Fruit fly (Drosophila melanogaster) whole organism, embryonic: ENCODE results near the gene CG31360.
A peak's percentile ranks its signal among the peaks of the same experiment; 100 is the strongest.

Experiments
- Asciz ChIP-seq: fragments of 200-800 bp; sonication (Bioruptor generic); optimal IDR thresholded peaks from 2 replicates; lab custom pipeline; 2017; ENCODE audit warnings: missing biosample characterization, mild to moderate bottlenecking, missing genetic modification characterization, missing genetic modification reagents
- Bgb ChIP-seq: fragments of 200-800 bp; sonication (Bioruptor generic); IDR thresholded peaks from 2 replicates; pipeline ENCODE4 v1.3.6; 2022; ENCODE audit warnings: missing biosample characterization, missing genetic modification characterization; ENCODE audit not compliant: partially characterized antibody
- C15 ChIP-seq: fragments of 200-800 bp; sonication (Bioruptor generic); IDR thresholded peaks from 3 replicates; pipeline ENCODE4 v1.3.6; 2022; ENCODE audit warnings: missing biosample characterization, missing genetic modification characterization
- CG10209 ChIP-seq: fragments of 200-800 bp; sonication (Bioruptor generic); optimal IDR thresholded peaks from 3 replicates; lab custom pipeline; 2017; ENCODE audit warnings: missing biosample characterization, mild to moderate bottlenecking, missing genetic modification characterization, missing genetic modification reagents
- CG11093 ChIP-seq: fragments of 200-800 bp; sonication (Bioruptor generic); IDR thresholded peaks from 3 replicates; pipeline ENCODE4 v1.3.6; 2022; ENCODE audit warnings: missing biosample characterization, missing genetic modification characterization
- CG15073 ChIP-seq: fragments of 200-800 bp; sonication (Bioruptor generic); optimal IDR thresholded peaks from 2 replicates; lab custom pipeline; 2016; ENCODE audit warnings: missing biosample characterization, missing genetic modification characterization
- CG15479 ChIP-seq: fragments of 200-800 bp; sonication (Bioruptor generic); optimal IDR thresholded peaks from 3 replicates; lab custom pipeline; 2019; ENCODE audit warnings: missing biosample characterization, mild to moderate bottlenecking, missing genetic modification characterization, moderate library complexity
- CG17186 ChIP-seq: fragments of 200-800 bp; sonication (Bioruptor generic); optimal IDR thresholded peaks from 3 replicates; lab custom pipeline; 2017; ENCODE audit warnings: missing biosample characterization, missing genetic modification reagents, missing genetic modification characterization
- CG17912 ChIP-seq: fragments of 200-800 bp; sonication (Bioruptor generic); optimal IDR thresholded peaks from 2 replicates; lab custom pipeline; 2018; ENCODE audit warnings: missing biosample characterization, mild to moderate bottlenecking, missing genetic modification characterization
- CG1832 ChIP-seq: fragments of 200-800 bp; sonication (Bioruptor generic); optimal IDR thresholded peaks from 2 replicates; lab custom pipeline; 2017; ENCODE audit warnings: missing biosample characterization, mild to moderate bottlenecking, missing genetic modification characterization, inconsistent platforms
- CG18599 ChIP-seq: fragments of 200-800 bp; sonication (Bioruptor generic); optimal IDR thresholded peaks from 3 replicates; lab custom pipeline; 2017; ENCODE audit warnings: missing biosample characterization, missing genetic modification characterization, mild to moderate bottlenecking, moderate library complexity, missing genetic modification reagents
- CG31441 ChIP-seq: fragments of 200-800 bp; sonication (Bioruptor generic); IDR thresholded peaks from 2 replicates; pipeline ENCODE4 v1.3.6; 2022; ENCODE audit warnings: missing biosample characterization, missing genetic modification characterization
- CG32767 ChIP-seq: fragments of 200-800 bp; sonication (Bioruptor generic); IDR thresholded peaks from 2 replicates; pipeline ENCODE4 v1.3.6; 2022; ENCODE audit warnings: missing biosample characterization, missing genetic modification characterization
- CG34224 ChIP-seq: fragments of 200-800 bp; sonication (Bioruptor generic); IDR thresholded peaks from 3 replicates; pipeline ENCODE4 v1.3.6; 2022; ENCODE audit warnings: missing biosample characterization, missing genetic modification characterization; ENCODE audit not compliant: partially characterized antibody
- CG4424 ChIP-seq: fragments of 200-800 bp; sonication (Bioruptor generic); optimal IDR thresholded peaks from 3 replicates; lab custom pipeline; 2016; ENCODE audit warnings: missing biosample characterization, missing genetic modification characterization
- CG6254 ChIP-seq: fragments of 200-800 bp; sonication (Bioruptor generic); optimal IDR thresholded peaks from 3 replicates; lab custom pipeline; 2017; ENCODE audit warnings: mild to moderate bottlenecking, missing biosample characterization, missing genetic modification reagents, missing genetic modification characterization
- CG6689 ChIP-seq: fragments of 200-800 bp; sonication (Bioruptor generic); IDR thresholded peaks from 2 replicates; pipeline ENCODE4 v1.3.6; 2022; ENCODE audit warnings: missing biosample characterization, missing genetic modification characterization
- Dfd ChIP-seq, 2 experiments: fragments of >200 bp; optimal IDR thresholded peaks; 2 replicates each; lab custom pipeline; 2017; ENCODE audit warnings: missing biosample characterization in 2 of 2, missing genetic modification characterization in 2 of 2
- Doc3 ChIP-seq: fragments of 200-800 bp; sonication (Bioruptor generic); IDR thresholded peaks from 3 replicates; pipeline ENCODE4 v1.3.6; 2022; ENCODE audit warnings: missing biosample characterization, missing genetic modification characterization; ENCODE audit not compliant: partially characterized antibody
- E2f1 ChIP-seq: fragments of 200-800 bp; sonication (Bioruptor generic); IDR thresholded peaks from 2 replicates; pipeline ENCODE4 v1.3.6; 2022; ENCODE audit warnings: missing biosample characterization, missing genetic modification characterization
- HLH4C ChIP-seq: fragments of 200-800 bp; sonication (Bioruptor generic); IDR thresholded peaks from 3 replicates; pipeline ENCODE4 v1.3.6; 2022; ENCODE audit warnings: missing biosample characterization, missing genetic modification characterization; ENCODE audit not compliant: partially characterized antibody
- Jarid2 ChIP-seq: fragments of 200-800 bp; sonication (Bioruptor generic); optimal IDR thresholded peaks from 3 replicates; lab custom pipeline; 2017; ENCODE audit warnings: mild to moderate bottlenecking, missing biosample characterization, missing genetic modification reagents, missing genetic modification characterization
- Med ChIP-seq: fragments of 200-800 bp; sonication (Bioruptor generic); peaks from one replicate; lab custom pipeline; 2016; ENCODE audit warnings: missing biosample characterization, missing genetic modification characterization, mild to moderate bottlenecking, inconsistent platforms, moderate library complexity
- Neu2 ChIP-seq: fragments of 200-800 bp; sonication (Bioruptor generic); optimal IDR thresholded peaks from 3 replicates; lab custom pipeline; 2016; ENCODE audit warnings: missing biosample characterization, missing genetic modification characterization, borderline replicate concordance
- Nf-YB ChIP-seq: fragments of 200-800 bp; sonication (Bioruptor generic); optimal IDR thresholded peaks from 3 replicates; lab custom pipeline; 2019; ENCODE audit warnings: missing biosample characterization, mild to moderate bottlenecking, missing genetic modification characterization, moderate library complexity
- Nf-YC ChIP-seq: fragments of 200-800 bp; optimal IDR thresholded peaks from 3 replicates; lab custom pipeline; 2019; ENCODE audit warnings: missing biosample characterization, mild to moderate bottlenecking, missing genetic modification characterization, moderate library complexity
- Ptx1 ChIP-seq: fragments of 200-800 bp; sonication (Bioruptor generic); IDR thresholded peaks from 2 replicates; pipeline ENCODE4 v1.3.6; 2022; ENCODE audit warnings: missing biosample characterization, missing genetic modification characterization
- amos ChIP-seq: fragments of 200-800 bp; sonication (Bioruptor generic); IDR thresholded peaks from 2 replicates; pipeline ENCODE4 v1.3.6; 2022; ENCODE audit warnings: missing biosample characterization, missing genetic modification characterization; ENCODE audit not compliant: partially characterized antibody
- ash1 ChIP-seq: fragments of 200-800 bp; sonication (Bioruptor generic); optimal IDR thresholded peaks from 2 replicates; lab custom pipeline; 2018; ENCODE audit warnings: missing biosample characterization, mild to moderate bottlenecking, missing genetic modification characterization
- cas ChIP-seq: fragments of 200-800 bp; sonication (Bioruptor generic); IDR thresholded peaks from 2 replicates; pipeline ENCODE4 v1.3.6; 2022; ENCODE audit warnings: missing biosample characterization, missing genetic modification characterization
- cato ChIP-seq: fragments of 200-800 bp; sonication (Bioruptor generic); optimal IDR thresholded peaks from 2 replicates; lab custom pipeline; 2016; ENCODE audit warnings: missing biosample characterization, missing genetic modification characterization, borderline replicate concordance
- crc ChIP-seq: fragments of 200-800 bp; sonication (Bioruptor generic); optimal IDR thresholded peaks from 2 replicates; lab custom pipeline; 2016; ENCODE audit warnings: missing biosample characterization, missing genetic modification characterization
- croc ChIP-seq: fragments of 200-800 bp; sonication (Bioruptor generic); conservative IDR thresholded peaks from 3 replicates; pipeline ENCODE4 v1.3.6; 2022; ENCODE audit warnings: missing biosample characterization, missing genetic modification characterization
- da ChIP-seq: fragments of 200-800 bp; sonication (Bioruptor generic); optimal IDR thresholded peaks from 2 replicates; lab custom pipeline; 2016; ENCODE audit warnings: missing biosample characterization, missing genetic modification characterization
- dan ChIP-seq: fragments of 200-800 bp; sonication (Bioruptor generic); IDR thresholded peaks from 2 replicates; pipeline ENCODE4 v1.3.6; 2022; ENCODE audit warnings: missing biosample characterization, missing genetic modification characterization
- dmrt99B ChIP-seq: fragments of 200-800 bp; sonication (Bioruptor generic); optimal IDR thresholded peaks from 2 replicates; lab custom pipeline; 2018; ENCODE audit warnings: missing biosample characterization, mild to moderate bottlenecking, missing genetic modification characterization, moderate library complexity
- gro ChIP-seq: fragments of 200-800 bp; sonication (Bioruptor generic); optimal IDR thresholded peaks from 2 replicates; lab custom pipeline; 2016; ENCODE audit warnings: missing biosample characterization, missing genetic modification characterization
- inv ChIP-seq: fragments of 200-800 bp; sonication (Bioruptor generic); IDR thresholded peaks from 2 replicates; pipeline ENCODE4 v1.3.6; 2022; ENCODE audit warnings: missing biosample characterization, missing genetic modification characterization; ENCODE audit not compliant: partially characterized antibody
- kay ChIP-seq: fragments of 200-800 bp; sonication (Bioruptor generic); optimal IDR thresholded peaks from 2 replicates; lab custom pipeline; 2016; ENCODE audit warnings: missing biosample characterization, missing genetic modification characterization
- onecut ChIP-seq: fragments of 200-800 bp; sonication (Bioruptor generic); IDR thresholded peaks from 2 replicates; pipeline ENCODE4 v1.3.6; 2022; ENCODE audit warnings: missing biosample characterization, missing genetic modification characterization
- pb ChIP-seq: fragments of 200-800 bp; sonication (Bioruptor generic); optimal IDR thresholded peaks from 3 replicates; lab custom pipeline; 2016; ENCODE audit warnings: missing biosample characterization, missing genetic modification characterization
- pfk ChIP-seq: fragments of 200-800 bp; sonication (Bioruptor generic); optimal IDR thresholded peaks from 2 replicates; lab custom pipeline; 2018; ENCODE audit warnings: missing biosample characterization, mild to moderate bottlenecking, missing genetic modification characterization, moderate library complexity
- phol ChIP-seq: fragments of 200-800 bp; sonication (Bioruptor generic); optimal IDR thresholded peaks from 3 replicates; lab custom pipeline; 2018; ENCODE audit warnings: missing biosample characterization, mild to moderate bottlenecking, missing genetic modification characterization, moderate library complexity
- salm ChIP-seq: fragments of 200-800 bp; sonication (Bioruptor generic); optimal IDR thresholded peaks from 2 replicates; lab custom pipeline; 2018; ENCODE audit warnings: missing biosample characterization, mild to moderate bottlenecking, missing genetic modification characterization
- sim ChIP-seq: fragments of 200-800 bp; sonication (Bioruptor generic); IDR thresholded peaks from 2 replicates; pipeline ENCODE4 v1.3.6; 2022; ENCODE audit warnings: missing biosample characterization, missing genetic modification characterization
- sob ChIP-seq: fragments of 200-800 bp; sonication (Bioruptor generic); IDR thresholded peaks from 2 replicates; pipeline ENCODE4 v1.3.6; 2022; ENCODE audit warnings: missing biosample characterization, missing genetic modification characterization
- stc ChIP-seq: fragments of 200-800 bp; sonication (Bioruptor generic); IDR thresholded peaks from 2 replicates; pipeline ENCODE4 v1.3.6; 2022; ENCODE audit warnings: missing biosample characterization, missing genetic modification characterization
- toy ChIP-seq: fragments of 200-800 bp; sonication (Bioruptor generic); IDR thresholded peaks from 2 replicates; pipeline ENCODE4 v1.3.6; 2022; ENCODE audit warnings: missing biosample characterization, missing genetic modification characterization
- vfl ChIP-seq: fragments of 200-800 bp; sonication (Bioruptor generic); optimal IDR thresholded peaks from 2 replicates; lab custom pipeline; 2016; ENCODE audit warnings: missing biosample characterization, missing genetic modification characterization
- zfh1 ChIP-seq: fragments of 200-800 bp; sonication (Bioruptor generic); IDR thresholded peaks from 3 replicates; pipeline ENCODE4 v1.3.6; 2022; ENCODE audit warnings: missing biosample characterization, missing genetic modification characterization

The CG31360 gene

DNA sequence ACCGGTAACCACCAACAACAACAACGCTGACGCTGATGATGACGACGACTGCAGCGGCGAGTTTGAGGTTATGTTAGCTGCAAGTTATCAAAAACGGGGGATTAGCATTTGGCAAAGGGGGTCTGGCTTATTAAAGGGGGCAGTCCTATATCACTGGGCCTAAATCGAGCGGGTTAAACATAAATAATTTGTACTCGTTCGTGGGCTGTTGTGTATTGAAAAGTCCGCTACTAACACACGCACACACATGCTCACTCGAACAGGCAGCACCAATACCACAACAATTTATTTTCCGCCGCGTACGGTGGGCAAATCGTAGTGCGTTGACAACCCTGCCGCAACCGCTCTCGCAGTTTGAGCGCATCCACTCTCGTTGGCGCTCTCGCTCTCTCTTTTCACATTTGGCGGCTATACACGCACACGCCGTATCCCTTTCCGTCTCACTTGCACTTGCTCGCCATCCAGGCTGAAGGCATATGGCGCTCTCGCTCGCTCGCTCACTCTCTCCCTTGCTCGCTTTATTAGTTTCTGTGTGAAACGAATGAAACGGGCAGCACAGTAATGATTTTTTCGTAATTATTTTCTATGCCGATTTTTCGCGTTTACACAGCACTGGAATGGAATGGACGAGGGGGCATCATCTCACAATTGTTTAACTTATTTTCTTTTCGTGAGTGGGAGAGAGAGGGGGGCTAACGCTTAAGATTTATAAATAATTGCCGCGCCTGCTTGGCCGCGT lies 32.1 kb downstream of the CG31360 start (continued):
- TF ChIP-seq Bgb (GFP tag; lab: Robert Waterston, UW) (no peak), zfh1 (no peak), E2f1 (GFP tag; lab: Robert Waterston, UW) (no peak), CG34224 (no peak), cas (GFP tag; lab: Robert Waterston, UW) (no peak), pfk (GFP tag; lab: Kevin White, UChicago) (peak; percentile 91), kay (no peak), Doc3 (GFP tag; lab: Robert Waterston, UW) (no peak), vfl (GFP tag; lab: Kevin White, UChicago) (peak; percentile 51), CG1832 (GFP tag; lab: Kevin White, UChicago) (peak; percentile 98), CG32767 (GFP tag; lab: Robert Waterston, UW) (no peak), HLH4C (GFP tag; lab: Robert Waterston, UW) (no peak), CG17186 (no peak), sim (GFP tag; lab: Robert Waterston, UW) (no peak), crc (GFP tag; lab: Kevin White, UChicago) (no peak), phol (no peak), dmrt99B (tag; lab: Kevin White, UChicago) (peak; percentile 21), C15 (GFP tag; lab: Robert Waterston, UW) (no peak), salm (tag; lab: Kevin White, UChicago) (no peak), CG10209 (GFP tag; lab: Kevin White, UChicago) (no peak), Nf-YB (peak; percentile 31), cato (GFP tag; lab: Kevin White, UChicago) (no peak), ash1 (GFP tag; lab: Kevin White, UChicago) (peak; percentile 27), CG17912 (GFP tag; lab: Kevin White, UChicago) (no peak), CG6254 (GFP tag; lab: Kevin White, UChicago) (no peak), croc (GFP tag; lab: Robert Waterston, UW) (no peak), amos (GFP tag; lab: Robert Waterston, UW) (no peak), toy (GFP tag; lab: Robert Waterston, UW) (no peak), Med (GFP tag; lab: Kevin White, UChicago) (peak; percentile 94), Neu2 (GFP tag; lab: Kevin White, UChicago) (no peak), gro (GFP tag; lab: Kevin White, UChicago) (peak; percentile 44), pb (GFP tag; lab: Kevin White, UChicago) (peak; percentile 41), CG15073 (no peak), inv (GFP tag; lab: Robert Waterston, UW) (no peak), Dfd (GFP tag; optimal IDR thresholded peaks at IDR 0.05; lab: Kevin White, UChicago) (no peak), CG31441 (no peak), CG15479 (GFP tag; lab: Kevin White, UChicago) (peak; percentile 57), dan (no peak), da (GFP tag; lab: Kevin White, UChicago) (no peak), stc (GFP tag; lab: Robert Waterston, UW) (no peak), CG18599 (GFP tag; lab: Kevin White, UChicago) (peak; percentile 69), CG11093 (no peak), Nf-YC (tag; lab: Kevin White, UChicago) (peak; percentile 72), sob (GFP tag; lab: Robert Waterston, UW) (no peak), onecut (GFP tag; lab: Robert Waterston, UW) (peak; percentile 65; the same call in 1 of the 2 replicates), CG6689 (no peak), CG4424 (GFP tag; lab: Kevin White, UChicago) (no peak), Ptx1 (GFP tag; lab: Robert Waterston, UW) (no peak), Asciz (no peak), Jarid2 (no peak)
